Fruit fly (Drosophila melanogaster): Measurements from ENCODE around the gene CG1792.

CG1792 gene

dm6 chr3R:31588374-31588773, 27.7 kb upstream of the CG1792 start, which contains the start of gene CG1635 (continued):
- TF ChIP-seq dpn (GFP tag; optimal IDR thresholded peaks at IDR 0.05) (peak; percentile 98 to 99), CG10431 (GFP tag; optimal IDR thresholded peaks at IDR 0.05) (peak; percentile 98), usp (GFP tag; optimal IDR thresholded peaks at IDR 0.05) (no peak), ato (GFP tag; IDR thresholded peaks at IDR 0.05; ENCODE audit: partially characterized antibody) (no peak; the same call in 1 of the 2 replicates), Oaz (GFP tag; IDR thresholded peaks at IDR 0.05) (peak; percentile 99), Rx (GFP tag; IDR thresholded peaks at IDR 0.05) (peak; percentile 98), CG17385 (GFP tag; optimal IDR thresholded peaks at IDR 0.05) (peak; percentile 100), HLHmδ (GFP tag; optimal IDR thresholded peaks at IDR 0.05) (no peak), CG17829 (tag; optimal IDR thresholded peaks at IDR 0.05) (peak; percentile 100), trh (GFP tag; optimal IDR thresholded peaks at IDR 0.05) (peak; percentile 96), ewg (GFP tag; optimal IDR thresholded peaks at IDR 0.05) (peak; percentile 98), Atf3 (GFP tag; optimal IDR thresholded peaks at IDR 0.05) (peak; percentile 99), Ssrp (tag; optimal IDR thresholded peaks at IDR 0.05) (peak; percentile 99), CG15514 (GFP tag; optimal IDR thresholded peaks at IDR 0.05) (peak; percentile 96), ham (GFP tag; IDR thresholded peaks at IDR 0.05) (peak; percentile 98), pita (GFP tag; optimal IDR thresholded peaks at IDR 0.05) (no peak), MBD-R2 (GFP tag; IDR thresholded peaks at IDR 0.05) (peak; percentile 100), CHES-1-like (GFP tag; optimal IDR thresholded peaks at IDR 0.05) (peak; percentile 98), CG15073 (GFP tag; optimal IDR thresholded peaks at IDR 0.05) (peak; percentile 86), CG15011 (GFP tag; optimal IDR thresholded peaks at IDR 0.05) (peak; percentile 99), salm (tag; optimal IDR thresholded peaks at IDR 0.05) (peak; percentile 100), CG9797 (GFP tag; optimal IDR thresholded peaks at IDR 0.05) (peak; percentile 64), esg (GFP tag; conservative IDR thresholded peaks at IDR 0.05) (peak; percentile 99), CG18011 (GFP tag; optimal IDR thresholded peaks at IDR 0.05) (peak; percentile 93), Gug (GFP tag; IDR thresholded peaks at IDR 0.05) (peak; percentile 96), Asciz (GFP tag; optimal IDR thresholded peaks at IDR 0.05) (peak; percentile 100), CG6654 (GFP tag; optimal IDR thresholded peaks at IDR 0.05) (peak; percentile 93), CG12391 (tag; optimal IDR thresholded peaks at IDR 0.05) (peak; percentile 100), BEAF-32 (GFP tag; optimal IDR thresholded peaks at IDR 0.05) (peak; percentile 32), Oli (tag; optimal IDR thresholded peaks at IDR 0.05) (peak; percentile 100), CG32767 (GFP tag; IDR thresholded peaks at IDR 0.05) (peak; percentile 99), fd96Cb (tag; optimal IDR thresholded peaks at IDR 0.05) (peak; percentile 99), CG4854 (GFP tag; optimal IDR thresholded peaks at IDR 0.05) (peak; percentile 97), twi (tag; optimal IDR thresholded peaks at IDR 0.05) (peak; percentile 99), ind (GFP tag; optimal IDR thresholded peaks at IDR 0.05) (peak; percentile 99), Dad (GFP tag; optimal IDR thresholded peaks at IDR 0.05) (peak; percentile 98), so (GFP tag; IDR thresholded peaks at IDR 0.05) (peak; percentile 100), CG9437 (GFP tag; optimal IDR thresholded peaks at IDR 0.05) (peak; percentile 96), CG7556 (GFP tag; optimal IDR thresholded peaks at IDR 0.05) (peak; percentile 100), H2.0 (GFP tag; IDR thresholded peaks at IDR 0.05) (peak; percentile 99), prd (optimal IDR thresholded peaks at IDR 0.05) (no peak), prd (GFP tag; IDR thresholded peaks at IDR 0.05) (peak; percentile 99), tin (GFP tag; optimal IDR thresholded peaks at IDR 0.05) (peak; percentile 99), CG3838 (GFP tag; optimal IDR thresholded peaks at IDR 0.05) (peak; percentile 98), ase (GFP tag; IDR thresholded peaks at IDR 0.05) (peak; percentile 99), CG7987 (GFP tag; optimal IDR thresholded peaks at IDR 0.05) (peak; percentile 98), Sox100B (GFP tag; optimal IDR thresholded peaks at IDR 0.05) (peak; percentile 99), crp (GFP tag; optimal IDR thresholded peaks at IDR 0.05) (peak; percentile 69 to 93), sima (GFP tag; optimal IDR thresholded peaks at IDR 0.05) (peak; percentile 70), dysf (GFP tag; IDR thresholded peaks at IDR 0.05) (peak; percentile 100), Scr (GFP tag; IDR thresholded peaks at IDR 0.05; ENCODE audit: partially characterized antibody) (peak; percentile 64)

Data from whole organism, embryonic.